Worm (Caenorhabditis elegans) whole organism, L2 larva: ENCODE data around the gene gmeb-2.

Experiments
- crh-2 ChIP-seq: sonication (generic microtip); optimal IDR thresholded peaks from 2 replicates; lab custom pipeline; 2017; ENCODE audit warnings: missing biosample characterization, missing genetic modification characterization
- egl-27 ChIP-seq: sonication (generic microtip); optimal IDR thresholded peaks from 3 replicates; lab custom pipeline; 2017; ENCODE audit warnings: missing biosample characterization, missing genetic modification reagents, missing genetic modification characterization
- elt-1 ChIP-seq: fragments of 150-350 bp; optimal IDR thresholded peaks from 2 replicates; lab custom pipeline; 2014; ENCODE audit warnings: missing biosample characterization, missing genetic modification characterization
- elt-3 ChIP-seq: sonication (generic microtip); optimal IDR thresholded peaks from 2 replicates; lab custom pipeline; 2017; ENCODE audit warnings: missing biosample characterization, missing genetic modification characterization
- fos-1 ChIP-seq: fragments of 150-350 bp; optimal IDR thresholded peaks from 2 replicates; lab custom pipeline; 2014; ENCODE audit warnings: missing biosample characterization, missing genetic modification characterization
- mdl-1 ChIP-seq, 2 experiments: fragments of 150-350 bp in 1 of 2; sonication (generic microtip) in 1 of 2; optimal IDR thresholded peaks; 2 replicates each; lab custom pipeline; 2017; ENCODE audit warnings: missing biosample characterization in 2 of 2, missing genetic modification characterization in 2 of 2
- nhr-10 ChIP-seq: sonication (generic microtip); optimal IDR thresholded peaks from 2 replicates; lab custom pipeline; 2017; ENCODE audit warnings: missing biosample characterization, missing genetic modification characterization
- nhr-23 ChIP-seq: fragments of 150-350 bp; optimal IDR thresholded peaks from 2 replicates; lab custom pipeline; 2014; ENCODE audit warnings: missing biosample characterization, missing genetic modification reagents, missing genetic modification characterization
- nhr-6 ChIP-seq: fragments of 150-350 bp; optimal IDR thresholded peaks from 2 replicates; lab custom pipeline; 2014; ENCODE audit warnings: missing biosample characterization, missing genetic modification characterization
- skn-1 ChIP-seq: sonication (generic microtip); optimal IDR thresholded peaks from 2 replicates; lab custom pipeline; 2017; ENCODE audit warnings: missing biosample characterization, missing genetic modification characterization
- snpc-4 ChIP-seq: fragments of 150-350 bp; optimal IDR thresholded peaks from 2 replicates; lab custom pipeline; 2014; ENCODE audit warnings: missing biosample characterization, missing genetic modification characterization
- unc-39 ChIP-seq: fragments of 150-350 bp; optimal IDR thresholded peaks from 2 replicates; lab custom pipeline; 2014; ENCODE audit warnings: missing biosample characterization, missing genetic modification characterization
- unc-62 ChIP-seq: fragments of 150-350 bp; optimal IDR thresholded peaks from 2 replicates; lab custom pipeline; 2014; ENCODE audit warnings: missing biosample characterization, missing genetic modification reagents, missing genetic modification characterization
- zag-1 ChIP-seq: fragments of 150-350 bp; optimal IDR thresholded peaks from 2 replicates; lab custom pipeline; 2014; ENCODE audit warnings: missing biosample characterization, missing genetic modification characterization

DNA sequence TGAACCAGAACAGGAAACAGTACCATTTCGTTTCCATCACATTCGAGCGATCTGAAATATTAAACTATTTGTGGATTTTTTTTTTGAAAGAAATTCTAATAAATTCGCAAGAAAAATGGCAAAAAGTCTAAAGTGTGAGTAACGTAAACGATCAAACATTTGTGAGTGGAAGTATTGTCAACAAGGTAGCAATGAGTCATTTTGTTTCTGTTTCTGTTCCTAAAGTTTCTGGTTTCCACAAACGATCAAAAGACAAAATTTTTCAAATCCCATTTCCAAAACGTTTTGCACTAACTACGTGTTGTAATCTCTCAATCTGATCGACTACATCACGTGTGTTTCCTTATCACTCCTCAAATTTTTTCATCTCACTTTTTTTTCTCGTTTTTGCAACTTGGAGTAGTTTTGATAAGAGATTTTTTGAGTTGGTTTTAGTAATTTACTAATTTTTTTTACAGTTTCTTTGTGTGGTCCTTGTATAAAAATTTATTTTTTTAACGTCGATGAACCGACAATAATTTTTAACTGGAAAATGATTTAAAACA, 31.3 kb upstream of the gmeb-2 start, which contains the start of gene F59F4.3:
- TF ChIP-seq mdl-1 (tag; optimal IDR thresholded peaks at IDR 0.05; lab: Kevin White, UChicago) (no peak), elt-3 (no peak), elt-1 (tag; lab: Kevin White, UChicago) (no peak), skn-1 (no peak), egl-27 (no peak), unc-39 (tag; lab: Kevin White, UChicago) (no peak), snpc-4 (tag; lab: Kevin White, UChicago) (no peak), zag-1 (tag; lab: Kevin White, UChicago) (no peak), nhr-6 (tag; lab: Kevin White, UChicago) (no peak), unc-62 (GFP tag; lab: Kevin White, UChicago) (no peak), crh-2 (peak; percentile 33), nhr-10 (tag; lab: Kevin White, UChicago) (no peak), nhr-23 (tag; lab: Kevin White, UChicago) (no peak), fos-1 (tag; lab: Kevin White, UChicago) (no peak)
